Fruit fly (Drosophila melanogaster) whole organism, embryonic: ENCODE data around the gene SmydA-2.

ENCODE experiments used
- B-H1 ChIP-seq: fragments of 200-800 bp; sonication (Bioruptor generic); IDR thresholded peaks from 3 replicates; pipeline ENCODE4 v1.3.6; 2022; ENCODE audit warnings: missing biosample characterization, missing genetic modification characterization
- CG10209 ChIP-seq: fragments of 200-800 bp; sonication (Bioruptor generic); optimal IDR thresholded peaks from 3 replicates; lab custom pipeline; 2017; ENCODE audit warnings: missing biosample characterization, mild to moderate bottlenecking, missing genetic modification characterization, missing genetic modification reagents
- CG11085 ChIP-seq: fragments of 200-800 bp; sonication (Bioruptor generic); IDR thresholded peaks from 2 replicates; pipeline ENCODE4 v1.3.6; 2022; ENCODE audit warnings: missing biosample characterization, missing genetic modification characterization
- CG12104 ChIP-seq: fragments of 200-800 bp; sonication (Bioruptor generic); optimal IDR thresholded peaks from 3 replicates; lab custom pipeline; 2016; ENCODE audit warnings: missing biosample characterization, missing genetic modification characterization
- CG12219 ChIP-seq: fragments of 200-800 bp; sonication (Bioruptor generic); optimal IDR thresholded peaks from 3 replicates; lab custom pipeline; 2018; ENCODE audit warnings: missing biosample characterization, mild to moderate bottlenecking, missing genetic modification characterization
- CG14667 ChIP-seq: fragments of 200-800 bp; sonication (Bioruptor generic); IDR thresholded peaks from 2 replicates; pipeline ENCODE4 v1.3.6; 2022; ENCODE audit warnings: missing biosample characterization, missing genetic modification characterization
- CG14965 ChIP-seq: fragments of 200-800 bp; sonication (Bioruptor generic); optimal IDR thresholded peaks from 2 replicates; lab custom pipeline; 2016; ENCODE audit warnings: missing biosample characterization, missing genetic modification characterization, borderline replicate concordance
- CG1602 ChIP-seq: fragments of 200-800 bp; sonication (Bioruptor generic); optimal IDR thresholded peaks from 3 replicates; lab custom pipeline; 2016; ENCODE audit warnings: missing biosample characterization, missing genetic modification characterization
- CG16813 ChIP-seq: fragments of 200-800 bp; sonication (Bioruptor generic); IDR thresholded peaks from 3 replicates; pipeline ENCODE4 v1.3.6; 2022; ENCODE audit warnings: missing biosample characterization, missing genetic modification characterization; ENCODE audit not compliant: partially characterized antibody
- CG17186 ChIP-seq: fragments of 200-800 bp; sonication (Bioruptor generic); optimal IDR thresholded peaks from 3 replicates; lab custom pipeline; 2017; ENCODE audit warnings: missing biosample characterization, missing genetic modification reagents, missing genetic modification characterization
- CG17359 ChIP-seq: fragments of 200-800 bp; sonication (Bioruptor generic); optimal IDR thresholded peaks from 3 replicates; lab custom pipeline; 2018; ENCODE audit warnings: missing biosample characterization, mild to moderate bottlenecking, missing genetic modification characterization, moderate library complexity
- CG17568 ChIP-seq: fragments of 200-800 bp; sonication (Bioruptor generic); optimal IDR thresholded peaks from 2 replicates; lab custom pipeline; 2018; ENCODE audit warnings: missing biosample characterization, mild to moderate bottlenecking, missing genetic modification characterization, moderate library complexity
- CG17612 ChIP-seq: fragments of 200-800 bp; sonication (Bioruptor generic); IDR thresholded peaks from 2 replicates; pipeline ENCODE4 v1.3.6; 2022; ENCODE audit warnings: missing biosample characterization, missing genetic modification characterization
- CG18476 ChIP-seq: fragments of 200-800 bp; sonication (Bioruptor generic); optimal IDR thresholded peaks from 2 replicates; lab custom pipeline; 2016; ENCODE audit warnings: missing biosample characterization, mild to moderate bottlenecking, missing genetic modification characterization
- CG2199 ChIP-seq: fragments of 200-800 bp; sonication (Bioruptor generic); IDR thresholded peaks from 3 replicates; pipeline ENCODE4 v1.3.6; 2022; ENCODE audit warnings: missing biosample characterization, missing genetic modification characterization
- CG34224 ChIP-seq: fragments of 200-800 bp; sonication (Bioruptor generic); IDR thresholded peaks from 3 replicates; pipeline ENCODE4 v1.3.6; 2022; ENCODE audit warnings: missing biosample characterization, missing genetic modification characterization; ENCODE audit not compliant: partially characterized antibody
- CG6689 ChIP-seq: fragments of 200-800 bp; sonication (Bioruptor generic); IDR thresholded peaks from 2 replicates; pipeline ENCODE4 v1.3.6; 2022; ENCODE audit warnings: missing biosample characterization, missing genetic modification characterization
- CG8388 ChIP-seq: fragments of 200-800 bp; sonication (Bioruptor generic); optimal IDR thresholded peaks from 2 replicates; lab custom pipeline; 2019; ENCODE audit warnings: missing biosample characterization, mild to moderate bottlenecking, missing genetic modification characterization, moderate library complexity
- CoRest ChIP-seq: fragments of 200-800 bp; sonication (Bioruptor generic); optimal IDR thresholded peaks from 3 replicates; lab custom pipeline; 2018; ENCODE audit warnings: missing biosample characterization, mild to moderate bottlenecking, missing genetic modification characterization, moderate library complexity
- Dip2 ChIP-seq: fragments of 200-800 bp; sonication (Bioruptor generic); IDR thresholded peaks from 2 replicates; pipeline ENCODE4 v1.3.6; 2022; ENCODE audit warnings: missing biosample characterization, missing genetic modification characterization
- Elba2 ChIP-seq: fragments of 200-800 bp; sonication (Bioruptor generic); optimal IDR thresholded peaks from 3 replicates; lab custom pipeline; 2016; ENCODE audit warnings: missing biosample characterization, missing genetic modification characterization
- Fer3 ChIP-seq: fragments of 200-800 bp; sonication (Bioruptor generic); optimal IDR thresholded peaks from 2 replicates; lab custom pipeline; 2018; ENCODE audit warnings: missing biosample characterization, mild to moderate bottlenecking, missing genetic modification characterization, moderate library complexity
- Hey ChIP-seq: fragments of 200-800 bp; sonication (Bioruptor generic); optimal IDR thresholded peaks from 3 replicates; lab custom pipeline; 2018; ENCODE audit warnings: missing biosample characterization, mild to moderate bottlenecking, missing genetic modification characterization
- Hr51 ChIP-seq, 2 experiments: fragments of 200-800 bp; sonication (Bioruptor generic); optimal IDR thresholded peaks; 2 replicates in 1 of 2; 3 replicates in 1 of 2; lab custom pipeline; 2016 to 2018; ENCODE audit warnings: missing biosample characterization in 2 of 2, missing genetic modification characterization in 2 of 2, mild to moderate bottlenecking in 1 of 2, moderate library complexity in 1 of 2
- Hr78 ChIP-seq, 2 experiments: fragments of 200-800 bp in 1 of 2; fragments of >200 bp in 1 of 2; sonication (Bioruptor generic) in 1 of 2; optimal IDR thresholded peaks; 2 replicates each; lab custom pipeline; 2017 to 2019; ENCODE audit warnings: missing biosample characterization in 2 of 2, missing genetic modification characterization in 2 of 2, mild to moderate bottlenecking in 1 of 2, moderate library complexity in 1 of 2
- Oaz ChIP-seq: fragments of 200-800 bp; sonication (Bioruptor generic); IDR thresholded peaks from 2 replicates; pipeline ENCODE4 v1.3.6; 2022; ENCODE audit warnings: missing biosample characterization, missing genetic modification characterization
- PHDP ChIP-seq: fragments of 200-800 bp; sonication (Bioruptor generic); optimal IDR thresholded peaks from 3 replicates; lab custom pipeline; 2018; ENCODE audit warnings: missing biosample characterization, mild to moderate bottlenecking, missing genetic modification characterization, moderate library complexity
- Ptx1 ChIP-seq: fragments of 200-800 bp; sonication (Bioruptor generic); IDR thresholded peaks from 2 replicates; pipeline ENCODE4 v1.3.6; 2022; ENCODE audit warnings: missing biosample characterization, missing genetic modification characterization
- Sox100B ChIP-seq: fragments of 200-800 bp; sonication (Bioruptor generic); optimal IDR thresholded peaks from 3 replicates; lab custom pipeline; 2018; ENCODE audit warnings: missing biosample characterization, mild to moderate bottlenecking, missing genetic modification characterization
- Usf ChIP-seq: fragments of 200-800 bp; sonication (Bioruptor generic); optimal IDR thresholded peaks from 2 replicates; lab custom pipeline; 2017; ENCODE audit warnings: missing genotype, missing biosample characterization, missing genetic modification characterization
- amos ChIP-seq: fragments of 200-800 bp; sonication (Bioruptor generic); IDR thresholded peaks from 2 replicates; pipeline ENCODE4 v1.3.6; 2022; ENCODE audit warnings: missing biosample characterization, missing genetic modification characterization; ENCODE audit not compliant: partially characterized antibody
- bsh ChIP-seq, 2 experiments: fragments of 200-800 bp; sonication (Bioruptor generic); optimal IDR thresholded peaks; 2 replicates each; lab custom pipeline; 2017 to 2018; ENCODE audit warnings: mild to moderate bottlenecking in 2 of 2, missing biosample characterization in 2 of 2, missing genetic modification characterization in 2 of 2, moderate library complexity in 1 of 2
- ewg ChIP-seq: fragments of 200-800 bp; sonication (Bioruptor generic); optimal IDR thresholded peaks from 3 replicates; lab custom pipeline; 2017; ENCODE audit warnings: mild to moderate bottlenecking, missing biosample characterization, missing genetic modification reagents, missing genetic modification characterization
- ham ChIP-seq: fragments of 200-800 bp; sonication (Bioruptor generic); IDR thresholded peaks from 2 replicates; pipeline ENCODE4 v1.3.6; 2022; ENCODE audit warnings: missing biosample characterization, missing genetic modification characterization
- insv ChIP-seq, 2 experiments: fragments of 200-800 bp; sonication (Bioruptor generic); optimal IDR thresholded peaks; 3 replicates each; lab custom pipeline; 2016 to 2018; ENCODE audit warnings: missing biosample characterization in 2 of 2, missing genetic modification characterization in 2 of 2
- kni ChIP-seq: fragments of 200-800 bp; sonication (Bioruptor generic); optimal IDR thresholded peaks from 3 replicates; lab custom pipeline; 2017; ENCODE audit warnings: mild to moderate bottlenecking, missing biosample characterization, missing genetic modification reagents, missing genetic modification characterization
- lola ChIP-seq, 3 experiments: fragments of >200 bp in 2 of 3; fragments of 200-800 bp in 1 of 3; sonication (Bioruptor generic) in 1 of 3; optimal IDR thresholded peaks; 2 replicates each; lab custom pipeline; 2017 to 2019; ENCODE audit warnings: missing biosample characterization in 3 of 3, missing genetic modification characterization in 3 of 3, mild to moderate bottlenecking in 1 of 3, moderate library complexity in 1 of 3
- nerfin-1 ChIP-seq: fragments of 200-800 bp; sonication (Bioruptor generic); optimal IDR thresholded peaks from 3 replicates; lab custom pipeline; 2019; ENCODE audit warnings: missing biosample characterization, mild to moderate bottlenecking, missing genetic modification characterization, moderate library complexity
- nom ChIP-seq: fragments of 200-800 bp; sonication (Bioruptor generic); optimal IDR thresholded peaks from 2 replicates; lab custom pipeline; 2017; ENCODE audit warnings: missing biosample characterization, missing genetic modification characterization, mild to moderate bottlenecking, moderate library complexity, missing genetic modification reagents
- pb ChIP-seq: fragments of 200-800 bp; sonication (Bioruptor generic); optimal IDR thresholded peaks from 3 replicates; lab custom pipeline; 2016; ENCODE audit warnings: missing biosample characterization, missing genetic modification characterization
- phol ChIP-seq: fragments of 200-800 bp; sonication (Bioruptor generic); optimal IDR thresholded peaks from 3 replicates; lab custom pipeline; 2018; ENCODE audit warnings: missing biosample characterization, mild to moderate bottlenecking, missing genetic modification characterization, moderate library complexity
- pita ChIP-seq: fragments of 200-800 bp; sonication (Bioruptor generic); optimal IDR thresholded peaks from 2 replicates; lab custom pipeline; 2017; ENCODE audit warnings: missing biosample characterization, mild to moderate bottlenecking, missing genetic modification characterization
- prd ChIP-seq, 3 experiments: fragments of >200 bp in 2 of 3; fragments of 200-800 bp in 1 of 3; sonication (Bioruptor generic) in 1 of 3; optimal IDR thresholded peaks in 2 of 3; IDR thresholded peaks in 1 of 3; 2 replicates in 2 of 3; 3 replicates in 1 of 3; pipeline versions ENCODE4 v1.3.6 to Lab custom; 2017 to 2022; ENCODE audit warnings: missing biosample characterization in 1 of 3, missing genetic modification characterization in 1 of 3
- ssp ChIP-seq: fragments of 200-800 bp; sonication (Bioruptor generic); IDR thresholded peaks from 2 replicates; pipeline ENCODE4 v1.3.6; 2022; ENCODE audit warnings: missing biosample characterization, missing genetic modification characterization
- sug ChIP-seq: fragments of 200-800 bp; optimal IDR thresholded peaks from 2 replicates; lab custom pipeline; 2019; ENCODE audit warnings: missing biosample characterization, mild to moderate bottlenecking, missing genetic modification characterization, moderate library complexity
- trh ChIP-seq: fragments of 200-800 bp; sonication (Bioruptor generic); optimal IDR thresholded peaks from 2 replicates; lab custom pipeline; 2016; ENCODE audit warnings: missing biosample characterization, missing genetic modification characterization

Gene SmydA-2

DNA sequence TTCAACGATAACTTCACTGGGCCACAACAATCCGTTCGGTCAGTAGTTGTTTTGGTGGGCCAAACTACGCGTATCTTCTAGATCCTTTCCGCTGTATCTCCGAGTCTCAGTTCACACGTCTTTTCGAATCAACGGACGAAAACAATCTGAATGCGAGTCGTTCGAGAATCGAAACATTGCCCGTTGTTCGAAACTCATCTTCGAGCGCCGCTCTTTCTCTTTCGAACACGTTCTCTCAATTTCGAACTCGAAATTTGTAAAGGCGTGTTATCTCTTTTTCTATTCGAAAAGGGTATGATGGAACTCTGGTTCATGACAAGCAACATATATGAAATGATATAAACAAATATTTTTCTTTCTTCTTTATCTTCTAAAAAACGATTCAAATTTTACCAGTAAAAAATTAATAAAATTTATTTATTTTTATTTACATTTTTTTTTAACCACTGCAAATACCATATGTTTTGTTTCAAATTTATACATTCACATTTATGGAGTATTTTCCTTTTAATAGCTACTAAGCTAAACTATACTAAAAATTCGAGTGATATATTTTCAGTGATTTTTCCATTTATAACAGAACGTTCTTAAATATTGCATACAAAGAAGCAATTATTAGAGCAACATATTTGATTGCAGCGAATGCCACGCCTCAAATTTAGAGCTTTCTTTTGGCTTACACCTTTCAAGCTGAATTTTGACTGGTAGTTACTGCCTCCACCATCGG is 42.4 kb upstream of the SmydA-2 start, which contains the start of gene nkd (continued):
- peak; percentile 62 for TF ChIP-seq ssp (GFP tag; lab: Robert Waterston, UW)
- 0 out of 3 replicates have a peak, but pooled peaks have one; percentile 1 for TF ChIP-seq CG16813 (GFP tag; lab: Robert Waterston, UW)
- TF ChIP-seq ham (GFP tag; lab: Robert Waterston, UW): no peak; the same call in 1 of the 2 replicates
- TF ChIP-seq PHDP (tag; lab: Kevin White, UChicago): peak; percentile 94
- TF ChIP-seq Fer3 (tag; lab: Kevin White, UChicago): peak; percentile 93
- peak; percentile 65 for TF ChIP-seq CG18476 (GFP tag; lab: Kevin White, UChicago)
- peak; percentile 57 for TF ChIP-seq trh (GFP tag; lab: Kevin White, UChicago)
- peak; percentile 92 for TF ChIP-seq CoRest (tag; lab: Kevin White, UChicago)
- peak; percentile 34 for TF ChIP-seq pb (GFP tag; lab: Kevin White, UChicago)
- TF ChIP-seq CG6689 (GFP tag; lab: Robert Waterston, UW): peak; percentile 91
- no peak for TF ChIP-seq CG17186 (GFP tag; lab: Kevin White, UChicago)
- TF ChIP-seq nerfin-1 (tag; lab: Kevin White, UChicago): peak; percentile 84
- TF ChIP-seq CG10209 (GFP tag; lab: Kevin White, UChicago): peak; percentile 87
- TF ChIP-seq ewg (GFP tag; lab: Kevin White, UChicago): peak; percentile 60
- TF ChIP-seq CG17359: peak; percentile 94
- TF ChIP-seq kni (GFP tag; lab: Kevin White, UChicago): peak; percentile 63
- TF ChIP-seq pita: no peak
- TF ChIP-seq CG14667: peak; percentile 82
- peak; percentile 70 for TF ChIP-seq sug (tag; lab: Kevin White, UChicago)
- peak; percentile 96 for TF ChIP-seq CG2199 (GFP tag; lab: Robert Waterston, UW)
- TF ChIP-seq prd (optimal IDR thresholded peaks at IDR 0.05; lab: Kevin White, UChicago): no peak
- TF ChIP-seq prd (GFP tag; IDR thresholded peaks at IDR 0.05; lab: Robert Waterston, UW): peak; percentile 92
- TF ChIP-seq CG12219: peak; percentile 74
- peak; percentile 91 for TF ChIP-seq Ptx1 (GFP tag; lab: Robert Waterston, UW)
- TF ChIP-seq CG8388 (GFP tag; lab: Kevin White, UChicago): peak; percentile 93
- peak; percentile 59 for TF ChIP-seq CG17612
- TF ChIP-seq CG1602 (GFP tag; lab: Kevin White, UChicago): peak; percentile 85
- TF ChIP-seq Dip2: no peak
- no peak for TF ChIP-seq CG14965 (GFP tag; lab: Kevin White, UChicago)
- peak; percentile 34 for TF ChIP-seq Usf (GFP tag; lab: Kevin White, UChicago)
- peak; percentile 82 for TF ChIP-seq CG17568 (GFP tag; lab: Kevin White, UChicago)
- peak; percentile 87 for TF ChIP-seq phol
- TF ChIP-seq CG34224 (GFP tag; lab: Robert Waterston, UW): peak; percentile 64; the same call in 1 of the 3 replicates
- peak; percentile 89 for TF ChIP-seq Sox100B (GFP tag; lab: Kevin White, UChicago)
- peak; percentile 29; the same call in 1 of the 2 replicates for TF ChIP-seq Oaz (GFP tag; lab: Robert Waterston, UW)
- peak; percentile 59 to 94 for TF ChIP-seq Hr51 (GFP tag; optimal IDR thresholded peaks at IDR 0.05; lab: Kevin White, UChicago)
- peak in 1 of 2 experiments; percentile 34 for TF ChIP-seq insv (GFP tag; optimal IDR thresholded peaks at IDR 0.05; lab: Kevin White, UChicago)
- peak; percentile 19 to 94 for TF ChIP-seq bsh (GFP tag; optimal IDR thresholded peaks at IDR 0.05; lab: Kevin White, UChicago)
- TF ChIP-seq amos (GFP tag; lab: Robert Waterston, UW): peak; percentile 60; the same call in 1 of the 2 replicates
- peak; percentile 82 for TF ChIP-seq CG11085
- TF ChIP-seq Hey: no peak
- TF ChIP-seq CG12104 (GFP tag; lab: Kevin White, UChicago): peak; percentile 38
- peak in 1 of 3 experiments; percentile 92 for TF ChIP-seq lola (GFP tag; optimal IDR thresholded peaks at IDR 0.05; lab: Kevin White, UChicago)
- peak; percentile 71 for TF ChIP-seq nom (GFP tag; lab: Kevin White, UChicago)
- peak in 1 of 2 experiments; percentile 76 for TF ChIP-seq Hr78 (GFP tag; optimal IDR thresholded peaks at IDR 0.05; lab: Kevin White, UChicago)
- TF ChIP-seq B-H1: peak; percentile 90
- TF ChIP-seq Elba2: peak; percentile 19
